Fruit fly (Drosophila melanogaster): Measurements from ENCODE around the gene CG14104.

- TF ChIP-seq pan (optimal IDR thresholded peaks at IDR 0.05) (no peak), usp (GFP tag; optimal IDR thresholded peaks at IDR 0.05) (no peak), CG8478 (optimal IDR thresholded peaks at IDR 0.05) (no peak), Dll (optimal IDR thresholded peaks at IDR 0.05) (no peak), psq (optimal IDR thresholded peaks at IDR 0.05) (no peak)
Measured at dm6 chr3L:19794203-19794802, 12.7 kb downstream of the CG14104 start.
